Worm (Caenorhabditis elegans) whole organism, young adult: ENCODE data around the gene chil-18.

Source experiments
- Y53F4B.3 ChIP-seq: fragments of 200-800 bp; sonication (Bioruptor generic); IDR thresholded peaks from 2 replicates; pipeline ENCODE4 v1.3.6; 2022; ENCODE audit warnings: missing genetic modification reagents, missing genetic modification characterization, missing compliant biosample characterization
- ama-1 ChIP-seq, 3 experiments: fragments of 150-350 bp in 1 of 3; sonication (generic microtip) in 2 of 3; optimal IDR thresholded peaks; 2 replicates each; lab custom pipeline; 2014 to 2018; ENCODE audit warnings: missing biosample characterization in 2 of 3, missing genetic modification characterization in 2 of 3, missing genetic modification reagents in 2 of 3
- ceh-100 ChIP-seq: fragments of 200-800 bp; sonication (Bioruptor generic); IDR thresholded peaks from 2 replicates; pipeline ENCODE4 v1.3.6; 2022; ENCODE audit warnings: missing genetic modification reagents, missing genetic modification characterization, missing compliant biosample characterization
- ceh-91 ChIP-seq: fragments of 200-800 bp; sonication (Bioruptor generic); IDR thresholded peaks from 2 replicates; pipeline ENCODE4 v1.3.6; 2022; ENCODE audit warnings: missing genetic modification reagents, missing genetic modification characterization, missing compliant biosample characterization
- dpl-1 ChIP-seq: fragments of 150-350 bp; optimal IDR thresholded peaks from 2 replicates; lab custom pipeline; 2014; ENCODE audit warnings: missing biosample characterization, missing genetic modification reagents, missing genetic modification characterization
- efl-1 ChIP-seq: fragments of 150-350 bp; optimal IDR thresholded peaks from 2 replicates; lab custom pipeline; 2014; ENCODE audit warnings: missing biosample characterization, missing genetic modification reagents, missing genetic modification characterization
- egl-18 ChIP-seq: fragments of 200-800 bp; sonication (Bioruptor generic); IDR thresholded peaks from 2 replicates; pipeline ENCODE4 v1.3.6; 2022; ENCODE audit warnings: missing genetic modification reagents, missing genetic modification characterization, missing compliant biosample characterization
- lag-1 ChIP-seq: fragments of 200-800 bp; sonication (Bioruptor generic); IDR thresholded peaks from 2 replicates; pipeline ENCODE4 v1.3.6; 2022; ENCODE audit warnings: missing genetic modification reagents, missing genetic modification characterization, missing compliant biosample characterization
- madf-6 ChIP-seq: fragments of 200-800 bp; sonication (Bioruptor generic); IDR thresholded peaks from 2 replicates; pipeline ENCODE4 v1.3.6; 2022; ENCODE audit warnings: missing genetic modification reagents, missing genetic modification characterization, missing compliant biosample characterization
- nfya-2 ChIP-seq: fragments of 200-800 bp; sonication (Bioruptor generic); IDR thresholded peaks from 2 replicates; pipeline ENCODE4 v1.3.6; 2022; ENCODE audit warnings: missing genetic modification reagents, missing genetic modification characterization, missing compliant biosample characterization
- nhr-90 ChIP-seq: sonication (generic microtip); optimal IDR thresholded peaks from 2 replicates; lab custom pipeline; 2016; ENCODE audit warnings: missing genotype, mild to moderate bottlenecking, missing genetic modification characterization, missing compliant biosample characterization
- unc-130 ChIP-seq: sonication (generic microtip); optimal IDR thresholded peaks from 2 replicates; lab custom pipeline; 2016; ENCODE audit warnings: missing genetic modification reagents, missing genetic modification characterization, missing compliant biosample characterization
- unc-62 ChIP-seq: fragments of 150-350 bp; optimal IDR thresholded peaks from 2 replicates; lab custom pipeline; 2014; ENCODE audit warnings: missing biosample characterization, missing genetic modification reagents, missing genetic modification characterization

ce11 chrII:9485081-9485730 lies 37.1 kb downstream of the chil-18 start:
- TF ChIP-seq unc-130 (GFP tag; lab: Kevin White, UChicago), result no peak
- TF ChIP-seq madf-6 (GFP tag; lab: Robert Waterston, UW), result no peak
- TF ChIP-seq nfya-2 (GFP tag; lab: Robert Waterston, UW), result no peak
- no peak for TF ChIP-seq nhr-90
- no peak for TF ChIP-seq lag-1 (GFP tag; lab: Robert Waterston, UW)
- no peak for TF ChIP-seq egl-18
- no peak for TF ChIP-seq unc-62 (GFP tag; lab: Kevin White, UChicago)
- TF ChIP-seq efl-1 (GFP tag; lab: Kevin White, UChicago), result no peak
- TF ChIP-seq ama-1 (optimal IDR thresholded peaks at IDR 0.05; lab: Kevin White, UChicago), result no peak
- no peak for TF ChIP-seq ama-1 (GFP tag; optimal IDR thresholded peaks at IDR 0.05; lab: Kevin White, UChicago)
- no peak for TF ChIP-seq ceh-91
- no peak for TF ChIP-seq dpl-1 (GFP tag; lab: Kevin White, UChicago)
- TF ChIP-seq Y53F4B.3 (GFP tag; lab: Robert Waterston, UW), result no peak
- TF ChIP-seq ceh-100 (GFP tag; lab: Robert Waterston, UW), result no peak
